Worm (Caenorhabditis elegans): ENCODE results near the gene K05F1.10.
A peak's percentile ranks its signal among the peaks of the same experiment; 100 is the strongest.

Gene K05F1.10

DNA sequence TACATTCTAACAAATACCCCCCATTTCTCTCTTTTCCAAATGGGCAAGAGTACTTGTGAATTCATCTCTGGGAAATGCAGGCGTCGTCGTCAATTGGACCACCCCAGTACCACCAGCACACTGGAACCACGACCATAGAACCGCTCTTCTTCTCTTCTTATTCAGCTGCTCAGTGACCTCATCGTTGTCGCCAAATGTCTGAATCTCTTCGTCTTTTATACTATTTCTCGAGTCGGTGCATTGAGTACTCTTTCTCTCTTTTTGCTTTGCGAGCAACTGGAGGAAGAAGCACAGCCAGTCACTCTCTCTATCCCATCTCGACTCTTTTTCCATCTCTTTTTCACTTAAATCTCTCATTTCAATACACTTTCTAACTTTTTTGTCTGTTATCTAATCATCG, 25.4 kb downstream of the K05F1.10 start (continued):
- TF ChIP-seq fkh-4 (tag; optimal IDR thresholded peaks at IDR 0.05; ENCODE audit: borderline replicate concordance) (no peak), snu-23 (GFP tag; optimal IDR thresholded peaks at IDR 0.05) (peak; percentile 48), elt-3 (tag; optimal IDR thresholded peaks at IDR 0.05) (no peak), F16B12.6 (tag; optimal IDR thresholded peaks at IDR 0.05) (no peak), nhr-47 (tag; optimal IDR thresholded peaks at IDR 0.05) (peak; percentile 51), pag-3 (tag; optimal IDR thresholded peaks at IDR 0.05; ENCODE audit: borderline replicate concordance, insufficient read depth) (no peak), egl-27 (tag; optimal IDR thresholded peaks at IDR 0.05) (no peak), swsn-7 (tag; optimal IDR thresholded peaks at IDR 0.05) (peak; percentile 38)

DNA sequence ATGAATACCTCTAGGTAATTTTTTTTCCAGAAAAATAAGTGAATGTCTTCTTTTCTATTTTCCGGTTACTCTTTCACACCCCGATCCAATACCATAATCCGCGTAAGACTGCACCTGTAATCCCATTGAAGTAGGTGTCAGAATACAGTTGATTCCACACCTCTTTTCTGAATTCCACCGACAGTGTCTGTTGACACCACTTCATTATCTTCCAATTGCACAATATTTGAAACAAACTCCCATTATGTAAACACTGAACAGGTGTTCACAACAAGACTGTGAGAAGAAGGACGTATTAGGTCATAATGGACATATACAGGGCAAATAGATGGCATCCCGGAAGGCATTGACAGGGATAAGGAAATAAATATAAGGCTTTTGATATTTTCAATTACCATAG, 27.9 kb downstream of the K05F1.10 start:
- no peak for TF ChIP-seq hlh-17 (GFP tag; optimal IDR thresholded peaks at IDR 0.05; ENCODE audit: borderline replicate concordance)
- no peak for TF ChIP-seq C04F5.9 (tag; optimal IDR thresholded peaks at IDR 0.05)
- no peak for TF ChIP-seq egl-27 (tag; optimal IDR thresholded peaks at IDR 0.05)
- no peak for TF ChIP-seq ceh-82 (tag; optimal IDR thresholded peaks at IDR 0.05)
- TF ChIP-seq unc-98 (GFP tag; IDR thresholded peaks at IDR 0.05): no peak
- no peak for TF ChIP-seq unc-130 (tag; optimal IDR thresholded peaks at IDR 0.05)
- TF ChIP-seq vab-15 (tag; optimal IDR thresholded peaks at IDR 0.05): no peak
- no peak for TF ChIP-seq fos-1 (tag; optimal IDR thresholded peaks at IDR 0.05)
- TF ChIP-seq nhr-76 (tag; optimal IDR thresholded peaks at IDR 0.05): no peak
- TF ChIP-seq ama-1 (optimal IDR thresholded peaks at IDR 0.05): no peak
- TF ChIP-seq C34B4.2 (tag; optimal IDR thresholded peaks at IDR 0.05): no peak
- no peak for TF ChIP-seq alr-1 (tag; optimal IDR thresholded peaks at IDR 0.05; ENCODE audit: borderline replicate concordance)
- TF ChIP-seq mdl-1 (tag; optimal IDR thresholded peaks at IDR 0.05): no peak
- TF ChIP-seq grh-1 (GFP tag; IDR thresholded peaks at IDR 0.05): no peak
- no peak for TF ChIP-seq elt-2 (tag; optimal IDR thresholded peaks at IDR 0.05)
- no peak for TF ChIP-seq nhr-77 (tag; optimal IDR thresholded peaks at IDR 0.05)
- no peak for TF ChIP-seq snpc-4 (tag; optimal IDR thresholded peaks at IDR 0.05)

DNA sequence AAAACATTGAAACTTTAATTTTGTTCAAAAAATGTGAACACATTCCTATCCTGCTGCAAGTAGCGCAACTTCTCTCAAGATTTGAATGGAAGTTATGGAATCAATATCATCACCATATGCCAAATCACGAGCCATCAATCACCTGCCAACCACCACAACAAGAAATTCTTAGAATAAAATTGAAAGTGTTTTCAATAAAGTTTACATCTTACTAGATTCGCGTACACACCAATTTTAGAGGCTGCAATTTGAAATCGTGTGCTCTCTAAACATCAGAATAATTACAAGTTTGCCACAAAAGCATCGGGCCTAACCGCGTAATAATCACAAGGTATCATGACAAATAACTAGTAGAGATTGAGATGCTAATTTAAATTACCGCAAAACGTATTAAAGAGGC, 30.4 kb downstream of the K05F1.10 start:
- no peak for TF ChIP-seq irx-1 (tag; optimal IDR thresholded peaks at IDR 0.05)
- no peak for TF ChIP-seq mep-1 (tag; optimal IDR thresholded peaks at IDR 0.05)
- TF ChIP-seq skn-1 (tag; optimal IDR thresholded peaks at IDR 0.05): no peak
- no peak for TF ChIP-seq F16B12.6 (tag; optimal IDR thresholded peaks at IDR 0.05)
- peak; percentile 53 for TF ChIP-seq fkh-8 (tag; optimal IDR thresholded peaks at IDR 0.05)
- TF ChIP-seq grh-1 (GFP tag; IDR thresholded peaks at IDR 0.05): no peak
- no peak for TF ChIP-seq sox-4 (tag; optimal IDR thresholded peaks at IDR 0.05)
- no peak for TF ChIP-seq elt-2 (tag; optimal IDR thresholded peaks at IDR 0.05)
- TF ChIP-seq nhr-11 (tag; optimal IDR thresholded peaks at IDR 0.05): no peak
- no peak for TF ChIP-seq fkh-10 (GFP tag; optimal IDR thresholded peaks at IDR 0.05)
- peak; percentile 21 for TF ChIP-seq nhr-71 (tag; optimal IDR thresholded peaks at IDR 0.05)
- TF ChIP-seq unc-86 (tag; optimal IDR thresholded peaks at IDR 0.05): no peak
- TF ChIP-seq rnt-1 (tag; optimal IDR thresholded peaks at IDR 0.05): no peak
- no peak for TF ChIP-seq sptf-1 (tag; optimal IDR thresholded peaks at IDR 0.05)
- peak; percentile 62 for TF ChIP-seq pax-3 (tag; optimal IDR thresholded peaks at IDR 0.05)
- no peak for TF ChIP-seq zip-4 (GFP tag; optimal IDR thresholded peaks at IDR 0.05)
- no peak for TF ChIP-seq swsn-7 (tag; optimal IDR thresholded peaks at IDR 0.05)
- TF ChIP-seq lsy-2 (tag; optimal IDR thresholded peaks at IDR 0.05): no peak
- no peak for TF ChIP-seq nhr-84 (tag; optimal IDR thresholded peaks at IDR 0.05)
- TF ChIP-seq unc-62 (GFP tag; optimal IDR thresholded peaks at IDR 0.05): no peak
- no peak for TF ChIP-seq vab-15 (tag; optimal IDR thresholded peaks at IDR 0.05)
- TF ChIP-seq lin-39 (tag; optimal IDR thresholded peaks at IDR 0.05): no peak
- TF ChIP-seq nhr-47 (tag; optimal IDR thresholded peaks at IDR 0.05): no peak
- TF ChIP-seq snpc-4 (tag; optimal IDR thresholded peaks at IDR 0.05): no peak
- no peak for TF ChIP-seq ztf-11 (tag; optimal IDR thresholded peaks at IDR 0.05)
- TF ChIP-seq jun-1 (tag; optimal IDR thresholded peaks at IDR 0.05): no peak

Measured in whole organism, L1 larva.